Fruit fly (Drosophila melanogaster): ENCODE data around the gene CG32264.

Gene CG32264

dm6 chr3L:3771406-3771935 is 34.8 kb downstream of the CG32264 start (continued):
- TF ChIP-seq Hmr (GFP tag; optimal IDR thresholded peaks at IDR 0.05) (peak; percentile 86), vnd (GFP tag; IDR thresholded peaks at IDR 0.05; ENCODE audit: partially characterized antibody) (no peak), Xbp1 (GFP tag; optimal IDR thresholded peaks at IDR 0.05) (peak; percentile 68), CG4404 (GFP tag; IDR thresholded peaks at IDR 0.05) (peak; percentile 37), twi (tag; optimal IDR thresholded peaks at IDR 0.05) (peak; percentile 45), Side (GFP tag; optimal IDR thresholded peaks at IDR 0.05) (no peak), CG31365 (tag; optimal IDR thresholded peaks at IDR 0.05) (no peak), zfh1 (GFP tag; IDR thresholded peaks at IDR 0.05) (peak; percentile 72; the same call in 2 of the 3 replicates), tap (tag; optimal IDR thresholded peaks at IDR 0.05) (peak; percentile 80), CG11085 (GFP tag; IDR thresholded peaks at IDR 0.05) (peak; percentile 56; the same call in 1 of the 2 replicates), corto (GFP tag; optimal IDR thresholded peaks at IDR 0.05) (no peak), Jarid2 (GFP tag; optimal IDR thresholded peaks at IDR 0.05) (peak; percentile 15), CG18619 (GFP tag; optimal IDR thresholded peaks at IDR 0.05) (peak; percentile 55), CG13775 (GFP tag; optimal IDR thresholded peaks at IDR 0.05) (peak; percentile 64), CG17802 (tag; optimal IDR thresholded peaks at IDR 0.05) (no peak), CrebB (tag; optimal IDR thresholded peaks at IDR 0.05) (peak; percentile 70), Ptx1 (GFP tag; IDR thresholded peaks at IDR 0.05) (peak; percentile 91), peb (GFP tag; IDR thresholded peaks at IDR 0.05) (peak; percentile 31; the same call in 1 of the 2 replicates), jumu (GFP tag; optimal IDR thresholded peaks at IDR 0.05) (no peak), CG2712 (tag; optimal IDR thresholded peaks at IDR 0.05) (peak; percentile 65), ems (GFP tag; optimal IDR thresholded peaks at IDR 0.05) (peak; percentile 36), CG12299 (tag; optimal IDR thresholded peaks at IDR 0.05) (peak; percentile 75), grau (tag; optimal IDR thresholded peaks at IDR 0.05) (peak; percentile 98), H15 (GFP tag; IDR thresholded peaks at IDR 0.05) (peak; percentile 73; the same call in 2 of the 3 replicates), nom (GFP tag; optimal IDR thresholded peaks at IDR 0.05) (peak; percentile 93), CG1792 (GFP tag; optimal IDR thresholded peaks at IDR 0.05) (no peak), CG3847 (GFP tag; IDR thresholded peaks at IDR 0.05) (peak; percentile 81), Antp (GFP tag; optimal IDR thresholded peaks at IDR 0.05) (no peak), Pdp1 (GFP tag; optimal IDR thresholded peaks at IDR 0.05) (no peak), Vsx1 (GFP tag; optimal IDR thresholded peaks at IDR 0.05) (peak; percentile 42), CG14710 (tag; optimal IDR thresholded peaks at IDR 0.05) (no peak), CG12744 (GFP tag; optimal IDR thresholded peaks at IDR 0.05) (no peak), CG7271 (tag; optimal IDR thresholded peaks at IDR 0.05) (no peak), dimm (GFP tag; IDR thresholded peaks at IDR 0.05) (no peak), chif (GFP tag; optimal IDR thresholded peaks at IDR 0.05) (no peak), BtbVII (GFP tag; optimal IDR thresholded peaks at IDR 0.05) (peak; percentile 68), gt (GFP tag; IDR thresholded peaks at IDR 0.05) (no peak), wor (GFP tag; IDR thresholded peaks at IDR 0.05) (peak; percentile 56), CG8944 (GFP tag; optimal IDR thresholded peaks at IDR 0.05) (no peak), slou (GFP tag; optimal IDR thresholded peaks at IDR 0.05) (peak; percentile 6), dmrt11E (tag; optimal IDR thresholded peaks at IDR 0.05) (no peak), ham (GFP tag; IDR thresholded peaks at IDR 0.05) (no peak; the same call in 1 of the 2 replicates), HLH4C (GFP tag; IDR thresholded peaks at IDR 0.05; ENCODE audit: partially characterized antibody) (no peak), phol (tag; optimal IDR thresholded peaks at IDR 0.05) (peak; percentile 44), Nf-YB (GFP tag; optimal IDR thresholded peaks at IDR 0.05) (peak; percentile 39), cad (GFP tag; optimal IDR thresholded peaks at IDR 0.05) (no peak), Poxn (GFP tag; IDR thresholded peaks at IDR 0.05) (peak; percentile 36; the same call in 1 of the 2 replicates), lov (optimal IDR thresholded peaks at IDR 0.05) (no peak), lov (GFP tag; IDR thresholded peaks at IDR 0.05) (0 out of 3 replicates have a peak, but pooled peaks have one; percentile 19), CG10147 (GFP tag; optimal IDR thresholded peaks at IDR 0.05) (peak; percentile 64)
